Fruit fly (Drosophila melanogaster): ENCODE results near the gene CG15741.

Gene CG15741

DNA sequence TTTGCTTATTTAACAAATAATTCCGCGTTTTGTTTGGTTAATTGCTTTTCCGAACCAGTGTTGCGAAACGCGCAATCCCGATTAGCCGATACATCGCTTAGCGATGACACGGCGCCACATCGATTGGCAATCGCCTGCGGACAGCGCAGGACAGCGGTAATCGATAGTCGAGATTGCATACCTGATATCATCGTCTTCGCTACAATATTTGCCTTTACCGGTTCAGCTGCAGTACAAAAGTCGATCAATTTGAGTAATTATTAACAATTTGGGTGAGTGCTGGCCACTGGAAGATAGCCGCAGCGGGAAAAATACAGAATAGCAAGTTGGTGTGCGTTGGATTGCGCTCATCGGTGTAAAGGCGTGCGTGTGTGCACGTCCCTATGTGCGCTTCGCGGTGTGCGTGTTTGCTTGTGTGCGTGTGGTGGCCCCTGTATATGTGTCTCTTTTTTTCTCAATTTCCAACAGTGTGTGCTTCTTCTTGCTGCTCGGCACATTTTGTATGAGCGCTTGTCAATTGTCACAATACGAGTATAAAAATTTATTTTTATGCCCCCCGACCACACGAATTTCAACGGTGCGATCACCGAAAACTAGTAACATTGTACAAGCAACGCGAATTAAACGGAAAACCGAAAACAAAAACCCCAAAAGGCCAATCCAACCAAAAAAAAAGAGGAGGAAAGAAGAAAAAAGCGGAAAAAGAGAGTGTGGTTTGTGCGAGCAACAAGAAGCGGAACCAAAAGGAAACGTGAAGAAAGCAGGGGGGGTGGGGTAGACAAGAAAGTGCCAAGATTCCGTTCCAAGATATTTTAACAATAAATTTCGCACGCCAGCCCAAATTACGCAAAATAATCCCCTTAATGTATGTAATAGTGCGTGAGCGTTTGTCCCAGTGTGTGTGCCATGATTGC, 45.2 kb downstream of the CG15741 start, which contains the start of gene CkIIbeta (continued):
- TF ChIP-seq GATAd (GFP tag; optimal IDR thresholded peaks at IDR 0.05) (no peak), foxo (GFP tag; optimal IDR thresholded peaks at IDR 0.05) (peak in 1 of 2 experiments; percentile 60), Hnf4 (GFP tag; optimal IDR thresholded peaks at IDR 0.05) (peak; percentile 70)

dm6 chrX:11788187-11788870, 49.5 kb downstream of the CG15741 start:
- TF ChIP-seq CG32264 (GFP tag; optimal IDR thresholded peaks at IDR 0.05) (peak; percentile 37), ey (GFP tag; optimal IDR thresholded peaks at IDR 0.05) (peak; percentile 73), h (GFP tag; optimal IDR thresholded peaks at IDR 0.05) (peak; percentile 83), N (GFP tag; optimal IDR thresholded peaks at IDR 0.05) (no peak), br (GFP tag; optimal IDR thresholded peaks at IDR 0.05) (peak; percentile 73), Mio (GFP tag; optimal IDR thresholded peaks at IDR 0.05) (no peak), Vsx2 (GFP tag; optimal IDR thresholded peaks at IDR 0.05; ENCODE audit: partially characterized antibody) (no peak), fru (GFP tag; optimal IDR thresholded peaks at IDR 0.05) (peak; percentile 82), pan (optimal IDR thresholded peaks at IDR 0.05) (no peak), CrebA (GFP tag; optimal IDR thresholded peaks at IDR 0.05; ENCODE audit: borderline replicate concordance) (no peak), OdsH (GFP tag; optimal IDR thresholded peaks at IDR 0.05) (peak; percentile 79), foxo (GFP tag; optimal IDR thresholded peaks at IDR 0.05) (peak in 1 of 2 experiments; percentile 86), tai (GFP tag; optimal IDR thresholded peaks at IDR 0.05) (no peak), dl (GFP tag; optimal IDR thresholded peaks at IDR 0.05; ENCODE audit: insufficient read depth in 1 of 2, partially characterized antibody in 2 of 2) (no peak), Rel (GFP tag; optimal IDR thresholded peaks at IDR 0.05) (no peak), Rel (tag; optimal IDR thresholded peaks at IDR 0.05) (no peak), Sp1 (GFP tag; optimal IDR thresholded peaks at IDR 0.05) (peak; percentile 76), Hr83 (GFP tag; optimal IDR thresholded peaks at IDR 0.05; ENCODE audit: poor library complexity, severe bottlenecking) (no peak), brk (GFP tag; optimal IDR thresholded peaks at IDR 0.05) (peak; percentile 41), dmrt93B (GFP tag; optimal IDR thresholded peaks at IDR 0.05) (peak; percentile 68), psq (GFP tag; optimal IDR thresholded peaks at IDR 0.05) (peak; percentile 69), sv (GFP tag; optimal IDR thresholded peaks at IDR 0.05) (peak; percentile 39), Dif (GFP tag; optimal IDR thresholded peaks at IDR 0.05; ENCODE audit: partially characterized antibody) (no peak), rgr (GFP tag; optimal IDR thresholded peaks at IDR 0.05) (peak; percentile 79), Hnf4 (GFP tag; optimal IDR thresholded peaks at IDR 0.05) (peak; percentile 79), jim (GFP tag; optimal IDR thresholded peaks at IDR 0.05) (no peak), sage (GFP tag; optimal IDR thresholded peaks at IDR 0.05) (peak; percentile 71), Myc (optimal IDR thresholded peaks at IDR 0.05) (peak; percentile 70), Dfd (GFP tag; optimal IDR thresholded peaks at IDR 0.05) (no peak), usp (GFP tag; optimal IDR thresholded peaks at IDR 0.05) (no peak), Hr78 (GFP tag; optimal IDR thresholded peaks at IDR 0.05) (no peak), lola (GFP tag; optimal IDR thresholded peaks at IDR 0.05) (no peak), HLH106 (tag; optimal IDR thresholded peaks at IDR 0.05) (peak; percentile 79), woc (GFP tag; optimal IDR thresholded peaks at IDR 0.05) (peak; percentile 51), Abd-B (GFP tag; optimal IDR thresholded peaks at IDR 0.05) (no peak), Jra (GFP tag; optimal IDR thresholded peaks at IDR 0.05) (no peak)

Measured in whole organism, wandering third instar larva.